ENCODE assay signal across 1 fruit fly cellular context in genomic region chrX:7086539-7086938, dm6.
TF ChIP-seq lines count a peak whose summit lies in the region.

No protein-coding gene starts in this region.

TF ChIP-seq in whole organism, embryonic, 481 proteins besides CTCF, POLR2A, EP300 and RAD21 (continued from another document):
- TF ChIP-seq Trl (optimal IDR thresholded peaks at IDR 0.05; lab: Kevin White, UChicago) (no peak), Trl (GFP tag; optimal IDR thresholded peaks at IDR 0.05; lab: Kevin White, UChicago) (no peak), pros (GFP tag; optimal IDR thresholded peaks at IDR 0.05; lab: Kevin White, UChicago) (no peak), fd102C (GFP tag; optimal IDR thresholded peaks at IDR 0.05; lab: Kevin White, UChicago) (no peak), CoRest (tag; optimal IDR thresholded peaks at IDR 0.05; lab: Kevin White, UChicago) (no peak), Dip3 (GFP tag; optimal IDR thresholded peaks at IDR 0.05; lab: Kevin White, UChicago) (no peak), chinmo (GFP tag; IDR thresholded peaks at IDR 0.05; lab: Robert Waterston, UW; ENCODE audit: partially characterized antibody) (no peak), CG8924 (tag; optimal IDR thresholded peaks at IDR 0.05; lab: Kevin White, UChicago) (no peak), CG17328 (GFP tag; IDR thresholded peaks at IDR 0.05; lab: Robert Waterston, UW) (no peak), CG18476 (GFP tag; optimal IDR thresholded peaks at IDR 0.05; lab: Kevin White, UChicago) (no peak), CG5953 (GFP tag; IDR thresholded peaks at IDR 0.05; lab: Robert Waterston, UW) (no peak), sc (optimal IDR thresholded peaks at IDR 0.05; lab: Kevin White, UChicago) (no peak), sc (GFP tag; optimal IDR thresholded peaks at IDR 0.05; lab: Kevin White, UChicago) (no peak), CG13624 (GFP tag; optimal IDR thresholded peaks at IDR 0.05; lab: Kevin White, UChicago) (peak; percentile 10), CG31365 (tag; optimal IDR thresholded peaks at IDR 0.05; lab: Kevin White, UChicago) (no peak), CG8388 (GFP tag; optimal IDR thresholded peaks at IDR 0.05; lab: Kevin White, UChicago) (peak; percentile 39), tup (GFP tag; optimal IDR thresholded peaks at IDR 0.05; lab: Kevin White, UChicago) (no peak), ab (GFP tag; optimal IDR thresholded peaks at IDR 0.05; lab: Kevin White, UChicago) (no peak), ssp (GFP tag; IDR thresholded peaks at IDR 0.05; lab: Robert Waterston, UW) (no peak), CG14710 (tag; optimal IDR thresholded peaks at IDR 0.05; lab: Kevin White, UChicago) (no peak), CG10654 (GFP tag; optimal IDR thresholded peaks at IDR 0.05; lab: Kevin White, UChicago) (no peak), CG7839 (tag; optimal IDR thresholded peaks at IDR 0.05; lab: Kevin White, UChicago) (peak; percentile 32), CG18619 (GFP tag; optimal IDR thresholded peaks at IDR 0.05; lab: Kevin White, UChicago) (no peak), toy (GFP tag; IDR thresholded peaks at IDR 0.05; lab: Robert Waterston, UW) (no peak), CG17612 (GFP tag; IDR thresholded peaks at IDR 0.05; lab: Robert Waterston, UW) (no peak), sens-2 (GFP tag; IDR thresholded peaks at IDR 0.05; lab: Robert Waterston, UW) (no peak), ase (GFP tag; IDR thresholded peaks at IDR 0.05; lab: Robert Waterston, UW) (no peak), C15 (GFP tag; IDR thresholded peaks at IDR 0.05; lab: Robert Waterston, UW) (no peak), CG12219 (GFP tag; optimal IDR thresholded peaks at IDR 0.05; lab: Kevin White, UChicago) (no peak), eyg (GFP tag; optimal IDR thresholded peaks at IDR 0.05; lab: Kevin White, UChicago) (no peak), CG11696 (GFP tag; IDR thresholded peaks at IDR 0.05; lab: Robert Waterston, UW) (peak; percentile 57), tgo (GFP tag; IDR thresholded peaks at IDR 0.05; lab: Robert Waterston, UW) (no peak), CG11695 (GFP tag; IDR thresholded peaks at IDR 0.05; lab: Robert Waterston, UW) (peak; percentile 54; the same call in 1 of the 3 replicates), CG9876 (GFP tag; optimal IDR thresholded peaks at IDR 0.05; lab: Kevin White, UChicago) (no peak), CG5180 (GFP tag; optimal IDR thresholded peaks at IDR 0.05; lab: Kevin White, UChicago) (no peak), CG3281 (GFP tag; optimal IDR thresholded peaks at IDR 0.05; lab: Kevin White, UChicago) (no peak), jumu (GFP tag; optimal IDR thresholded peaks at IDR 0.05; lab: Kevin White, UChicago) (no peak), al (GFP tag; IDR thresholded peaks at IDR 0.05; lab: Robert Waterston, UW) (no peak), rib (GFP tag; IDR thresholded peaks at IDR 0.05; lab: Robert Waterston, UW) (no peak), Dek (tag; optimal IDR thresholded peaks at IDR 0.05; lab: Kevin White, UChicago) (no peak), grn (GFP tag; optimal IDR thresholded peaks at IDR 0.05; lab: Kevin White, UChicago) (no peak), CG14014 (GFP tag; IDR thresholded peaks at IDR 0.05; lab: Robert Waterston, UW) (no peak), tll (GFP tag; optimal IDR thresholded peaks at IDR 0.05; lab: Kevin White, UChicago) (no peak), Bdp1 (GFP tag; optimal IDR thresholded peaks at IDR 0.05; lab: Kevin White, UChicago) (no peak), tx (GFP tag; optimal IDR thresholded peaks at IDR 0.05; lab: Kevin White, UChicago) (no peak), h (optimal IDR thresholded peaks at IDR 0.05; lab: Kevin White, UChicago) (no peak), pnt (GFP tag; optimal IDR thresholded peaks at IDR 0.05; lab: Kevin White, UChicago) (peak; percentile 1), chm (GFP tag; IDR thresholded peaks at IDR 0.05; lab: Robert Waterston, UW) (no peak), Lhr (GFP tag; optimal IDR thresholded peaks at IDR 0.05; lab: Kevin White, UChicago) (no peak), crc (GFP tag; optimal IDR thresholded peaks at IDR 0.05; lab: Kevin White, UChicago) (no peak), CG13775 (GFP tag; optimal IDR thresholded peaks at IDR 0.05; lab: Kevin White, UChicago) (no peak), Ptx1 (GFP tag; IDR thresholded peaks at IDR 0.05; lab: Robert Waterston, UW) (no peak), ara (GFP tag; IDR thresholded peaks at IDR 0.05; lab: Robert Waterston, UW) (no peak), Blimp-1 (GFP tag; optimal IDR thresholded peaks at IDR 0.05; lab: Kevin White, UChicago) (peak; percentile 11), shn (GFP tag; optimal IDR thresholded peaks at IDR 0.05; lab: Kevin White, UChicago) (no peak), Adf1 (GFP tag; IDR thresholded peaks at IDR 0.05; lab: Robert Waterston, UW) (no peak), slou (GFP tag; optimal IDR thresholded peaks at IDR 0.05; lab: Kevin White, UChicago) (no peak), CG5245 (GFP tag; optimal IDR thresholded peaks at IDR 0.05; lab: Kevin White, UChicago) (no peak), CG2199 (GFP tag; IDR thresholded peaks at IDR 0.05; lab: Robert Waterston, UW) (no peak), HmgD (GFP tag; optimal IDR thresholded peaks at IDR 0.05; lab: Kevin White, UChicago) (no peak), nerfin-1 (tag; optimal IDR thresholded peaks at IDR 0.05; lab: Kevin White, UChicago) (no peak), ro (GFP tag; IDR thresholded peaks at IDR 0.05; lab: Robert Waterston, UW) (no peak), gro (GFP tag; optimal IDR thresholded peaks at IDR 0.05; lab: Kevin White, UChicago) (no peak), CG14667 (GFP tag; IDR thresholded peaks at IDR 0.05; lab: Robert Waterston, UW) (no peak), pfk (GFP tag; optimal IDR thresholded peaks at IDR 0.05; lab: Kevin White, UChicago) (no peak), phol (tag; optimal IDR thresholded peaks at IDR 0.05; lab: Kevin White, UChicago) (peak; percentile 7), Mes4 (GFP tag; optimal IDR thresholded peaks at IDR 0.05; lab: Kevin White, UChicago) (no peak), luna (GFP tag; optimal IDR thresholded peaks at IDR 0.05; lab: Kevin White, UChicago) (no peak), BtbVII (GFP tag; optimal IDR thresholded peaks at IDR 0.05; lab: Kevin White, UChicago) (no peak), CG16863 (GFP tag; optimal IDR thresholded peaks at IDR 0.05; lab: Kevin White, UChicago) (no peak), Kr (GFP tag; optimal IDR thresholded peaks at IDR 0.05; lab: Kevin White, UChicago) (no peak), wor (GFP tag; IDR thresholded peaks at IDR 0.05; lab: Robert Waterston, UW) (no peak), D19A (tag; optimal IDR thresholded peaks at IDR 0.05; lab: Kevin White, UChicago) (no peak), HLHmδ (GFP tag; optimal IDR thresholded peaks at IDR 0.05; lab: Kevin White, UChicago) (no peak), CG15073 (GFP tag; optimal IDR thresholded peaks at IDR 0.05; lab: Kevin White, UChicago) (no peak), CG6654 (GFP tag; optimal IDR thresholded peaks at IDR 0.05; lab: Kevin White, UChicago) (no peak), CG12744 (GFP tag; optimal IDR thresholded peaks at IDR 0.05; lab: Kevin White, UChicago) (no peak), B-H2 (GFP tag; optimal IDR thresholded peaks at IDR 0.05; lab: Kevin White, UChicago) (no peak), run (tag; optimal IDR thresholded peaks at IDR 0.05; lab: Kevin White, UChicago) (no peak), CG7745 (tag; optimal IDR thresholded peaks at IDR 0.05; lab: Kevin White, UChicago) (no peak), Ets65A (GFP tag; lab: Kevin White, UChicago) (no peak), bsh (GFP tag; optimal IDR thresholded peaks at IDR 0.05; lab: Kevin White, UChicago) (peak in 1 of 2 experiments; percentile 30), gcm2 (GFP tag; optimal IDR thresholded peaks at IDR 0.05; lab: Kevin White, UChicago) (no peak), HLH3B (GFP tag; IDR thresholded peaks at IDR 0.05; lab: Robert Waterston, UW) (no peak)
TF ChIP-seq in whole organism, embryonic: peak in this region for 50.
